Fruit fly (Drosophila melanogaster) whole organism, embryonic: ENCODE results near the gene Acp63F.

Experiments used
- Antp ChIP-seq: fragments of 200-800 bp; sonication (Bioruptor generic); optimal IDR thresholded peaks from 3 replicates; lab custom pipeline; 2016; ENCODE audit warnings: missing biosample characterization, missing genetic modification characterization
- Bdp1 ChIP-seq: fragments of 200-800 bp; sonication (Bioruptor generic); optimal IDR thresholded peaks from 3 replicates; lab custom pipeline; 2016; ENCODE audit warnings: missing biosample characterization, missing genetic modification characterization
- Blimp-1 ChIP-seq: fragments of 200-800 bp; sonication (Bioruptor generic); optimal IDR thresholded peaks from 3 replicates; lab custom pipeline; 2018; ENCODE audit warnings: missing biosample characterization, missing genetic modification characterization, mild to moderate bottlenecking, moderate library complexity, missing genetic modification reagents
- CG10543 ChIP-seq: fragments of 200-800 bp; sonication (Bioruptor generic); optimal IDR thresholded peaks from 3 replicates; lab custom pipeline; 2017; ENCODE audit warnings: missing biosample characterization, mild to moderate bottlenecking, missing genetic modification characterization, moderate library complexity
- CG11398 ChIP-seq: fragments of 200-800 bp; sonication (Bioruptor generic); optimal IDR thresholded peaks from 2 replicates; lab custom pipeline; 2016; ENCODE audit warnings: missing biosample characterization, missing genetic modification characterization
- CG11560 ChIP-seq: fragments of 200-800 bp; sonication (Bioruptor generic); IDR thresholded peaks from 3 replicates; pipeline ENCODE4 v1.3.6; 2022; ENCODE audit warnings: missing biosample characterization, missing genetic modification characterization
- CG13424 ChIP-seq: fragments of 200-800 bp; sonication (Bioruptor generic); optimal IDR thresholded peaks from 2 replicates; lab custom pipeline; 2019; ENCODE audit warnings: missing biosample characterization, mild to moderate bottlenecking, missing genetic modification characterization, moderate library complexity
- CG15514 ChIP-seq: fragments of 200-800 bp; sonication (Bioruptor generic); optimal IDR thresholded peaks from 3 replicates; lab custom pipeline; 2017; ENCODE audit warnings: missing biosample characterization, missing genetic modification characterization, mild to moderate bottlenecking, moderate library complexity, missing genetic modification reagents
- CG16813 ChIP-seq: fragments of 200-800 bp; sonication (Bioruptor generic); IDR thresholded peaks from 3 replicates; pipeline ENCODE4 v1.3.6; 2022; ENCODE audit warnings: missing biosample characterization, missing genetic modification characterization; ENCODE audit not compliant: partially characterized antibody
- CG18619 ChIP-seq: fragments of 200-800 bp; sonication (Bioruptor generic); optimal IDR thresholded peaks from 3 replicates; lab custom pipeline; 2017; ENCODE audit warnings: missing biosample characterization, mild to moderate bottlenecking, missing genetic modification characterization
- CG2712 ChIP-seq: fragments of 200-800 bp; optimal IDR thresholded peaks from 3 replicates; lab custom pipeline; 2019; ENCODE audit warnings: missing biosample characterization, mild to moderate bottlenecking, missing genetic modification characterization, moderate library complexity
- CG30431 ChIP-seq: fragments of 200-800 bp; sonication (Bioruptor generic); optimal IDR thresholded peaks from 2 replicates; lab custom pipeline; 2017; ENCODE audit warnings: missing biosample characterization, missing genetic modification characterization
- CG3065 ChIP-seq: fragments of 200-800 bp; sonication (Bioruptor generic); optimal IDR thresholded peaks from 2 replicates; lab custom pipeline; 2016; ENCODE audit warnings: missing biosample characterization, missing genetic modification characterization
- CG3407 ChIP-seq: fragments of 200-800 bp; sonication (Bioruptor generic); optimal IDR thresholded peaks from 2 replicates; lab custom pipeline; 2018; ENCODE audit warnings: missing biosample characterization, mild to moderate bottlenecking, missing genetic modification characterization
- CG4360 ChIP-seq: fragments of 200-800 bp; sonication (Bioruptor generic); IDR thresholded peaks from 2 replicates; pipeline ENCODE4 v1.3.6; 2022; ENCODE audit warnings: missing biosample characterization, missing genetic modification characterization
- CG4820 ChIP-seq: fragments of 200-800 bp; sonication (Bioruptor generic); optimal IDR thresholded peaks from 3 replicates; lab custom pipeline; 2016; ENCODE audit warnings: missing biosample characterization, missing genetic modification characterization
- CG4854 ChIP-seq: fragments of 200-800 bp; sonication (Bioruptor generic); optimal IDR thresholded peaks from 2 replicates; lab custom pipeline; 2016; ENCODE audit warnings: missing biosample characterization, missing genetic modification characterization, inconsistent platforms
- CG5953 ChIP-seq: fragments of 200-800 bp; sonication (Bioruptor generic); IDR thresholded peaks from 2 replicates; pipeline ENCODE4 v1.3.6; 2022; ENCODE audit warnings: missing biosample characterization, missing genetic modification characterization
- CG6175 ChIP-seq: fragments of 200-800 bp; sonication (Bioruptor generic); IDR thresholded peaks from 3 replicates; pipeline ENCODE4 v1.3.6; 2022; ENCODE audit warnings: missing biosample characterization, missing genetic modification characterization
- CG6654 ChIP-seq: fragments of 200-800 bp; sonication (Bioruptor generic); optimal IDR thresholded peaks from 2 replicates; lab custom pipeline; 2017; ENCODE audit warnings: missing biosample characterization, mild to moderate bottlenecking, missing genetic modification characterization
- CG6854 ChIP-seq: fragments of 200-800 bp; sonication (Bioruptor generic); optimal IDR thresholded peaks from 3 replicates; lab custom pipeline; 2017; ENCODE audit warnings: missing biosample characterization, mild to moderate bottlenecking, missing genetic modification characterization
- CG7786 ChIP-seq: fragments of 200-800 bp; sonication (Bioruptor generic); optimal IDR thresholded peaks from 2 replicates; lab custom pipeline; 2016; ENCODE audit warnings: missing biosample characterization, missing genetic modification characterization
- CG8359 ChIP-seq: fragments of 200-800 bp; sonication (Bioruptor generic); optimal IDR thresholded peaks from 2 replicates; lab custom pipeline; 2017; ENCODE audit warnings: missing biosample characterization, mild to moderate bottlenecking, missing genetic modification characterization, borderline replicate concordance
- CG9727 ChIP-seq: fragments of 200-800 bp; sonication (Bioruptor generic); optimal IDR thresholded peaks from 3 replicates; lab custom pipeline; 2017; ENCODE audit warnings: missing biosample characterization, mild to moderate bottlenecking, missing genetic modification characterization
- CG9797 ChIP-seq: fragments of 200-800 bp; sonication (Bioruptor generic); optimal IDR thresholded peaks from 3 replicates; lab custom pipeline; 2018; ENCODE audit warnings: missing biosample characterization, mild to moderate bottlenecking, missing genetic modification characterization
- CrebB ChIP-seq: fragments of 200-800 bp; sonication (Bioruptor generic); optimal IDR thresholded peaks from 3 replicates; lab custom pipeline; 2018; ENCODE audit warnings: missing biosample characterization, mild to moderate bottlenecking, missing genetic modification characterization
- Dll ChIP-seq: fragments of 200-800 bp; sonication (Bioruptor generic); IDR thresholded peaks from 4 replicates; pipeline ENCODE4 v1.3.6; 2022; ENCODE audit warnings: missing biosample characterization, missing genetic modification characterization; ENCODE audit not compliant: partially characterized antibody
- E2f1 ChIP-seq: fragments of 200-800 bp; sonication (Bioruptor generic); IDR thresholded peaks from 2 replicates; pipeline ENCODE4 v1.3.6; 2022; ENCODE audit warnings: missing biosample characterization, missing genetic modification characterization
- Hr3 ChIP-seq: fragments of 200-800 bp; sonication (Bioruptor generic); optimal IDR thresholded peaks from 3 replicates; lab custom pipeline; 2016; ENCODE audit warnings: missing biosample characterization, missing genetic modification characterization
- Jarid2 ChIP-seq: fragments of 200-800 bp; sonication (Bioruptor generic); optimal IDR thresholded peaks from 3 replicates; lab custom pipeline; 2017; ENCODE audit warnings: mild to moderate bottlenecking, missing biosample characterization, missing genetic modification reagents, missing genetic modification characterization
- Lhr ChIP-seq: fragments of 200-800 bp; sonication (Bioruptor generic); optimal IDR thresholded peaks from 3 replicates; lab custom pipeline; 2017; ENCODE audit warnings: mild to moderate bottlenecking, missing biosample characterization, missing genetic modification reagents, missing genetic modification characterization
- MBD-R2 ChIP-seq: fragments of 200-800 bp; sonication (Bioruptor generic); IDR thresholded peaks from 2 replicates; pipeline ENCODE4 v1.3.6; 2022; ENCODE audit warnings: missing biosample characterization, missing genetic modification characterization
- PHDP ChIP-seq: fragments of 200-800 bp; sonication (Bioruptor generic); optimal IDR thresholded peaks from 3 replicates; lab custom pipeline; 2018; ENCODE audit warnings: missing biosample characterization, mild to moderate bottlenecking, missing genetic modification characterization, moderate library complexity
- ara ChIP-seq: fragments of 200-800 bp; sonication (Bioruptor generic); IDR thresholded peaks from 2 replicates; pipeline ENCODE4 v1.3.6; 2022; ENCODE audit warnings: missing biosample characterization, missing genetic modification characterization
- br ChIP-seq: fragments of >200 bp; optimal IDR thresholded peaks from 2 replicates; lab custom pipeline; 2017
- crp ChIP-seq, 2 experiments: fragments of 200-800 bp; sonication (Bioruptor generic); optimal IDR thresholded peaks; 2 replicates in 1 of 2; 3 replicates in 1 of 2; lab custom pipeline; 2017; ENCODE audit warnings: missing biosample characterization in 2 of 2, missing genetic modification characterization in 2 of 2, mild to moderate bottlenecking in 1 of 2, moderate library complexity in 1 of 2
- da ChIP-seq: fragments of 200-800 bp; sonication (Bioruptor generic); optimal IDR thresholded peaks from 2 replicates; lab custom pipeline; 2016; ENCODE audit warnings: missing biosample characterization, missing genetic modification characterization
- dimm ChIP-seq: fragments of 200-800 bp; sonication (Bioruptor generic); IDR thresholded peaks from 2 replicates; pipeline ENCODE4 v1.3.6; 2022; ENCODE audit warnings: missing biosample characterization, missing genetic modification characterization
- dpn ChIP-seq, 2 experiments: fragments of 200-800 bp; sonication (Bioruptor generic); optimal IDR thresholded peaks; 3 replicates each; lab custom pipeline; 2016; ENCODE audit warnings: missing biosample characterization in 2 of 2, missing genetic modification characterization in 2 of 2
- exex ChIP-seq: fragments of 200-800 bp; sonication (Bioruptor generic); optimal IDR thresholded peaks from 4 replicates; lab custom pipeline; 2018; ENCODE audit warnings: missing biosample characterization, mild to moderate bottlenecking, missing genetic modification characterization, moderate library complexity
- fd64A ChIP-seq: fragments of 200-800 bp; sonication (Bioruptor generic); optimal IDR thresholded peaks from 3 replicates; lab custom pipeline; 2018; ENCODE audit warnings: missing biosample characterization, mild to moderate bottlenecking, missing genetic modification characterization
- h ChIP-seq: fragments of >200 bp; optimal IDR thresholded peaks from 2 replicates; lab custom pipeline; 2017
- maf-S ChIP-seq: fragments of 200-800 bp; sonication (Bioruptor generic); optimal IDR thresholded peaks from 2 replicates; lab custom pipeline; 2016; ENCODE audit warnings: missing biosample characterization, missing genetic modification characterization
- org-1 ChIP-seq: fragments of 200-800 bp; sonication (Bioruptor generic); optimal IDR thresholded peaks from 2 replicates; lab custom pipeline; 2017; ENCODE audit warnings: missing biosample characterization, missing genetic modification characterization
- pita ChIP-seq: fragments of 200-800 bp; sonication (Bioruptor generic); optimal IDR thresholded peaks from 2 replicates; lab custom pipeline; 2017; ENCODE audit warnings: missing biosample characterization, mild to moderate bottlenecking, missing genetic modification characterization
- sens ChIP-seq: fragments of 200-800 bp; sonication (Bioruptor generic); peaks from one replicate; lab custom pipeline; 2016; ENCODE audit warnings: missing biosample characterization, missing genetic modification characterization
- so ChIP-seq: fragments of 200-800 bp; sonication (Bioruptor generic); IDR thresholded peaks from 3 replicates; pipeline ENCODE4 v1.3.6; 2022; ENCODE audit warnings: missing biosample characterization, missing genetic modification characterization
- toy ChIP-seq: fragments of 200-800 bp; sonication (Bioruptor generic); IDR thresholded peaks from 2 replicates; pipeline ENCODE4 v1.3.6; 2022; ENCODE audit warnings: missing biosample characterization, missing genetic modification characterization
- unpg ChIP-seq: fragments of 200-800 bp; sonication (Bioruptor generic); optimal IDR thresholded peaks from 3 replicates; lab custom pipeline; 2018; ENCODE audit warnings: missing biosample characterization, mild to moderate bottlenecking, missing genetic modification characterization, moderate library complexity
- vnd ChIP-seq: fragments of 200-800 bp; sonication (Bioruptor generic); IDR thresholded peaks from 3 replicates; pipeline ENCODE4 v1.3.6; 2022; ENCODE audit warnings: missing biosample characterization, missing genetic modification characterization; ENCODE audit not compliant: partially characterized antibody
- wdn ChIP-seq: fragments of 200-800 bp; sonication (Bioruptor generic); IDR thresholded peaks from 2 replicates; pipeline ENCODE4 v1.3.6; 2022; ENCODE audit warnings: missing biosample characterization, missing genetic modification characterization

Acp63F gene

dm6 chr3L:3802677-3803076, 13.5 kb downstream of the Acp63F start (continued):
- TF ChIP-seq toy (GFP tag; lab: Robert Waterston, UW), result peak; percentile 50
- 0 out of 2 replicates have a peak, but pooled peaks have one; percentile 16 for TF ChIP-seq CG4360 (GFP tag; lab: Robert Waterston, UW)
- peak; percentile 39 for TF ChIP-seq exex (tag; lab: Kevin White, UChicago)
- no peak for TF ChIP-seq Dll
- no peak for TF ChIP-seq CG6654 (GFP tag; lab: Kevin White, UChicago)
- no peak for TF ChIP-seq CG5953 (GFP tag; lab: Robert Waterston, UW)
- TF ChIP-seq so (GFP tag; lab: Robert Waterston, UW), result peak; percentile 80; the same call in 2 of the 3 replicates
- TF ChIP-seq maf-S (GFP tag; lab: Kevin White, UChicago), result peak; percentile 23
- TF ChIP-seq MBD-R2 (GFP tag; lab: Robert Waterston, UW), result peak; percentile 63
- peak; percentile 92 for TF ChIP-seq CG10543
- peak; percentile 84 for TF ChIP-seq PHDP
- TF ChIP-seq CG9797 (GFP tag; lab: Kevin White, UChicago), result no peak
- no peak for TF ChIP-seq CG8359 (GFP tag; lab: Kevin White, UChicago)
- no peak for TF ChIP-seq pita (GFP tag; lab: Kevin White, UChicago)
- TF ChIP-seq CG11398 (GFP tag; lab: Kevin White, UChicago), result peak; percentile 55
- TF ChIP-seq CG16813 (GFP tag; lab: Robert Waterston, UW), result no peak
- 0 out of 2 replicates have a peak, but pooled peaks have one; percentile 53 for TF ChIP-seq dimm
- peak; percentile 82 for TF ChIP-seq sens (GFP tag; lab: Kevin White, UChicago)
- peak; percentile 47 for TF ChIP-seq Bdp1
- TF ChIP-seq CG6854 (GFP tag; lab: Kevin White, UChicago), result peak; percentile 66
- no peak for TF ChIP-seq CG3065
- TF ChIP-seq CG18619 (GFP tag; lab: Kevin White, UChicago), result peak; percentile 77
- peak; percentile 60 for TF ChIP-seq org-1
- TF ChIP-seq E2f1 (GFP tag; lab: Robert Waterston, UW), result peak; percentile 73
- TF ChIP-seq CrebB, result peak; percentile 84
- TF ChIP-seq vnd (GFP tag; lab: Robert Waterston, UW), result no peak
- TF ChIP-seq Blimp-1 (GFP tag; lab: Kevin White, UChicago), result peak; percentile 26
- TF ChIP-seq fd64A (GFP tag; lab: Kevin White, UChicago), result no peak
- peak; percentile 26 for TF ChIP-seq Jarid2 (GFP tag; lab: Kevin White, UChicago)
- TF ChIP-seq br (lab: Kevin White, UChicago), result no peak
- peak; percentile 37 for TF ChIP-seq CG4820 (GFP tag; lab: Kevin White, UChicago)
- TF ChIP-seq Hr3 (GFP tag; lab: Kevin White, UChicago), result peak; percentile 56
- peak; percentile 46 for TF ChIP-seq CG15514 (GFP tag; lab: Kevin White, UChicago)
- TF ChIP-seq h (lab: Kevin White, UChicago), result no peak
- peak; percentile 79 for TF ChIP-seq CG9727
- peak; percentile 80 for TF ChIP-seq CG13424 (tag; lab: Kevin White, UChicago)
- TF ChIP-seq Antp (GFP tag; lab: Kevin White, UChicago), result peak; percentile 77
- no peak for TF ChIP-seq CG3407
- peak; percentile 61 for TF ChIP-seq unpg (GFP tag; lab: Kevin White, UChicago)
- no peak for TF ChIP-seq Lhr (GFP tag; lab: Kevin White, UChicago)
- peak; percentile 6; the same call in 1 of the 2 replicates for TF ChIP-seq ara (GFP tag; lab: Robert Waterston, UW)
- 0 out of 3 replicates have a peak, but pooled peaks have one; percentile 45 for TF ChIP-seq CG11560
- TF ChIP-seq da (GFP tag; lab: Kevin White, UChicago), result no peak
- peak; percentile 25 for TF ChIP-seq CG4854 (GFP tag; lab: Kevin White, UChicago)
- peak; percentile 82 to 86 for TF ChIP-seq dpn (GFP tag; optimal IDR thresholded peaks at IDR 0.05; lab: Kevin White, UChicago)
- TF ChIP-seq CG30431 (GFP tag; lab: Kevin White, UChicago), result peak; percentile 34
- peak; percentile 83 for TF ChIP-seq CG7786 (GFP tag; lab: Kevin White, UChicago)
- TF ChIP-seq wdn, result peak; percentile 75
- peak in 1 of 2 experiments; percentile 8 for TF ChIP-seq crp (GFP tag; optimal IDR thresholded peaks at IDR 0.05; lab: Kevin White, UChicago)
- TF ChIP-seq CG2712 (tag; lab: Kevin White, UChicago), result peak; percentile 60
- peak; percentile 33; the same call in 1 of the 3 replicates for TF ChIP-seq CG6175
